Worm (Caenorhabditis elegans): ENCODE measurements around the gene F21G4.6.

DNA sequence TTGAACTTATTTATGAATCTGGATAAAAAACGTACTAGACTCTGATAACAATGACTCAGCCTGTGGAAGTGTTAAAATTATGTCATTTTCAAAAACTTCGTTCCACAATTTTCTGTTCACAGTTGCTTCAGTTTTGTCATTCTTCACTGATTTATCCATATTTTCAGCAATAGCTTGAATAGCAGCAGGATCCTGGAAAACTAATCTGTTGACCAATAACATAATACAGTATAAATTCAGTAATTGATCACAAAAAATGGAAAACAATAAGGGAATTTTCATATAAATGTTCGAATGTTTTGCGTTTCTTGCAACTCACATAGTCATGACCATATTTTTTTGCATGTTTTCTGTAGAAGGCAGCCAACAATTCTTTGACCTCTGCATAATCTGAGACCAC is 31.3 kb upstream of the F21G4.6 start:
- no peak for TF ChIP-seq dao-5 (tag; optimal IDR thresholded peaks at IDR 0.05)
- TF ChIP-seq him-1 (tag; optimal IDR thresholded peaks at IDR 0.05): no peak

All from whole organism, L4/young adult.